Worm (Caenorhabditis elegans) whole organism, L1 larva: ENCODE data around the gene F23F12.3.

Source experiments
- Y116A8C.19 ChIP-seq: sonication (generic microtip); optimal IDR thresholded peaks from 2 replicates; lab custom pipeline; 2016; ENCODE audit warnings: missing compliant biosample characterization, missing genetic modification characterization, borderline replicate concordance
- ama-1 ChIP-seq: fragments of 150-350 bp; optimal IDR thresholded peaks from 2 replicates; lab custom pipeline; 2014
- ceh-82 ChIP-seq, 3 experiments: fragments of 150-350 bp in 1 of 3; sonication (generic microtip) in 2 of 3; optimal IDR thresholded peaks; 2 replicates each; lab custom pipeline; 2014 to 2017; ENCODE audit warnings: missing biosample characterization in 3 of 3, missing genetic modification characterization in 3 of 3
- egl-27 ChIP-seq, 2 experiments: fragments of 150-350 bp in 1 of 2; sonication (generic microtip); optimal IDR thresholded peaks; 3 replicates each; lab custom pipeline; 2017 to 2018; ENCODE audit warnings: missing biosample characterization in 2 of 2, missing genetic modification characterization in 2 of 2, missing genetic modification reagents in 2 of 2
- fkh-10 ChIP-seq: sonication (generic microtip); optimal IDR thresholded peaks from 2 replicates; lab custom pipeline; 2017; ENCODE audit warnings: missing biosample characterization, missing genetic modification reagents, missing genetic modification characterization
- fos-1 ChIP-seq: fragments of 150-350 bp; optimal IDR thresholded peaks from 2 replicates; lab custom pipeline; 2014; ENCODE audit warnings: missing biosample characterization, missing genetic modification characterization
- lin-15B ChIP-seq: fragments of 150-350 bp; sonication (generic microtip); optimal IDR thresholded peaks from 3 replicates; lab custom pipeline; 2014; ENCODE audit warnings: missing biosample characterization, missing genetic modification characterization
- mep-1 ChIP-seq: fragments of 150-350 bp; optimal IDR thresholded peaks from 2 replicates; lab custom pipeline; 2014; ENCODE audit warnings: missing biosample characterization, missing genetic modification characterization
- nhr-11 ChIP-seq: fragments of 150-350 bp; optimal IDR thresholded peaks from 2 replicates; lab custom pipeline; 2014; ENCODE audit warnings: missing biosample characterization, missing genetic modification characterization
- nhr-237 ChIP-seq: fragments of 150-350 bp; optimal IDR thresholded peaks from 2 replicates; lab custom pipeline; 2014; ENCODE audit warnings: missing biosample characterization, missing genetic modification characterization
- snpc-4 ChIP-seq: fragments of 150-350 bp; optimal IDR thresholded peaks from 2 replicates; lab custom pipeline; 2014; ENCODE audit warnings: missing biosample characterization, missing genetic modification characterization
- unc-130 ChIP-seq: fragments of 150-350 bp; optimal IDR thresholded peaks from 2 replicates; lab custom pipeline; 2017; ENCODE audit warnings: missing biosample characterization, missing genetic modification characterization, inconsistent platforms

ce11 chrIII:6450596-6450995 lies 49.7 kb upstream of the F23F12.3 start, which contains the start of gene T26A5.6:
- no peak for TF ChIP-seq nhr-11 (tag; lab: Kevin White, UChicago)
- no peak for TF ChIP-seq fos-1
- no peak for TF ChIP-seq ceh-82 (tag; optimal IDR thresholded peaks at IDR 0.05; lab: Kevin White, UChicago)
- TF ChIP-seq mep-1 (tag; lab: Kevin White, UChicago), result no peak
- no peak for TF ChIP-seq snpc-4 (tag; lab: Kevin White, UChicago)
- TF ChIP-seq ama-1 (lab: Kevin White, UChicago), result no peak
- no peak for TF ChIP-seq egl-27 (tag; optimal IDR thresholded peaks at IDR 0.05; lab: Kevin White, UChicago)
- no peak for TF ChIP-seq nhr-237 (tag; lab: Kevin White, UChicago)
- no peak for TF ChIP-seq unc-130
- TF ChIP-seq fkh-10 (GFP tag; lab: Kevin White, UChicago), result no peak
- no peak for TF ChIP-seq Y116A8C.19 (tag; lab: Kevin White, UChicago)
- no peak for TF ChIP-seq lin-15B (tag; lab: Kevin White, UChicago)
